Worm (Caenorhabditis elegans): Measurements from ENCODE around the gene F53A3.7.

DNA sequence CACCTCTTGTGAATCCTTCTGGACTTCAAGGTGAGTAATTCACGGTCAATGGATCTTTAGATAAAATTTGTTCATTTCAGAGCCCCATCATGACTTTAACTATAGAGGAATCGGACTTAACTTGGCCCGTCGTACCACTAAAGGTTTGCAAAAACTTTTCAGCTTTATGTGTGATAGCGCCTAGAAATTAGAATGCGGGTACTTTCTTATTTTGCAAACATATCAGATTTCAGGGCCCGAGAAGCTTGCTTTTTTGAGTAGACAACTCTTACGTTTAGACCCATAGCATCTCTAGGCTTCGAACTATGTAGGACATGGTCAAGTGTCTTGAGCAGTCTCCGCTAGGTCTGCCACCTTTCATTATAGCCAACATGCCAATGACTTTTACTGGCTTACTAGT lies 26.1 kb downstream of the F53A3.7 start:
- TF ChIP-seq nhr-11 (tag; optimal IDR thresholded peaks at IDR 0.05) (no peak), zip-2 (tag; optimal IDR thresholded peaks at IDR 0.05) (no peak), lin-39 (tag; optimal IDR thresholded peaks at IDR 0.05) (no peak), pha-4 (GFP tag; IDR thresholded peaks at IDR 0.05) (no peak), pha-4 (tag; optimal IDR thresholded peaks at IDR 0.05) (no peak), vab-7 (GFP tag; IDR thresholded peaks at IDR 0.05) (no peak), lin-15B (tag; optimal IDR thresholded peaks at IDR 0.05) (no peak), F10B5.3 (tag; optimal IDR thresholded peaks at IDR 0.05) (no peak), F49E8.2 (tag; optimal IDR thresholded peaks at IDR 0.05; ENCODE audit: borderline replicate concordance) (no peak), mdl-1 (tag; optimal IDR thresholded peaks at IDR 0.05) (no peak), jun-1 (tag; optimal IDR thresholded peaks at IDR 0.05) (no peak)
